Fruit fly (Drosophila melanogaster): ENCODE data around the gene CG46462.

DNA sequence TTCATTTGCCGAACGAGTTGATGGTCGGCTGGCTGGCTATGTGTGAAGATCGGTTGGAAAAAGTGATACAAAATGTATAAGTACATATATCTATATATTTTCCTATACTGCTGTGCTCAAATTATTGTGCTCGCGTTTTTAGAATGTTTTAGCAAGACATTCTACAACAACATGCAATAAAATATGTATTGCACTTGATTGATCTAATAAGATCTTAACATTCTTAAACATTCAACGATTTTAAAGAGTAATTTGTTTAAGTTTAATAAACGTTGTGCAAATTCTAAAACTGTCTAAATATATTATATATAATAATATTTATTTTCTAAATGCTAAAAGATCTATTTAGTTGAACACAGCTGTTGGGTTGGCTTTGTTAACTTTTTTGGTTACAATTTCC is 8.9 kb downstream of the CG46462 start:
- TF ChIP-seq psq (GFP tag; optimal IDR thresholded peaks at IDR 0.05): no peak
- no peak for TF ChIP-seq pan (optimal IDR thresholded peaks at IDR 0.05)
- TF ChIP-seq sage (GFP tag; optimal IDR thresholded peaks at IDR 0.05): no peak
